Worm (Caenorhabditis elegans): Measurements from ENCODE around the gene col-161.

The col-161 gene

DNA sequence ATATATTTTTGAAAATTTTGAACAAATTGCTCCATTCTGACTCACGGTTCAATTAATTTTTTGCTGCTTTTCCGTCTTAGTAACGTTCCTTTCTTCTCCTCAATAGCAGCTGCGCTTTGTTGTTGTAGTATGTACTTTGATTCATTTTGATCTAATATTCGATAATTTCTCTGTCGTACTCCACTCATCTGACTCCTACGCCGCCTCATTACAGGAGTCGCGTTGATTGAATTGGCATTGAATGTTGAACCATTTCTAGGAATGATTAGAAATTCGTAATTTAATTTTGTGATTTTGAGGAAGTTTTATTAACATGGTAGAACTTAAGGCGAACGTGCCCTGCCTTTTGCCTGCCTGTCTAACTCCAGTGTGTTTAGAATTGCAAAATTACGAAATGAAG is 34.9 kb downstream of the col-161 start:
- no peak for TF ChIP-seq ceh-9 (tag; optimal IDR thresholded peaks at IDR 0.05)
- TF ChIP-seq nhr-28 (tag; optimal IDR thresholded peaks at IDR 0.05) = no peak
- TF ChIP-seq tbx-2 (tag; optimal IDR thresholded peaks at IDR 0.05) = no peak
- TF ChIP-seq skn-1 (tag; optimal IDR thresholded peaks at IDR 0.05) = no peak
- no peak for TF ChIP-seq nhr-76 (tag; optimal IDR thresholded peaks at IDR 0.05)
- no peak for TF ChIP-seq unc-39 (tag; optimal IDR thresholded peaks at IDR 0.05)
- TF ChIP-seq nhr-12 (tag; optimal IDR thresholded peaks at IDR 0.05) = no peak
- TF ChIP-seq egl-27 (tag; optimal IDR thresholded peaks at IDR 0.05) = no peak
- no peak for TF ChIP-seq nhr-77 (tag; optimal IDR thresholded peaks at IDR 0.05)
- no peak for TF ChIP-seq nhr-43 (tag; optimal IDR thresholded peaks at IDR 0.05; ENCODE audit: poor library complexity, severe bottlenecking)
- no peak for TF ChIP-seq nfya-1 (tag; optimal IDR thresholded peaks at IDR 0.05; ENCODE audit: insufficient read depth)
- TF ChIP-seq elt-3 (tag; optimal IDR thresholded peaks at IDR 0.05) = no peak
- no peak for TF ChIP-seq elt-2 (tag; optimal IDR thresholded peaks at IDR 0.05)
- TF ChIP-seq sea-2 (GFP tag; optimal IDR thresholded peaks at IDR 0.05) = no peak
- no peak for TF ChIP-seq lin-39 (tag; optimal IDR thresholded peaks at IDR 0.05)
- no peak for TF ChIP-seq egl-5 (tag; optimal IDR thresholded peaks at IDR 0.05)
- no peak for TF ChIP-seq fkh-10 (GFP tag; optimal IDR thresholded peaks at IDR 0.05)
- TF ChIP-seq R02D3.7 (tag; optimal IDR thresholded peaks at IDR 0.05) = no peak
- no peak for TF ChIP-seq ZK546.5 (tag; optimal IDR thresholded peaks at IDR 0.05)
- TF ChIP-seq elt-1 (tag; optimal IDR thresholded peaks at IDR 0.05) = no peak

DNA sequence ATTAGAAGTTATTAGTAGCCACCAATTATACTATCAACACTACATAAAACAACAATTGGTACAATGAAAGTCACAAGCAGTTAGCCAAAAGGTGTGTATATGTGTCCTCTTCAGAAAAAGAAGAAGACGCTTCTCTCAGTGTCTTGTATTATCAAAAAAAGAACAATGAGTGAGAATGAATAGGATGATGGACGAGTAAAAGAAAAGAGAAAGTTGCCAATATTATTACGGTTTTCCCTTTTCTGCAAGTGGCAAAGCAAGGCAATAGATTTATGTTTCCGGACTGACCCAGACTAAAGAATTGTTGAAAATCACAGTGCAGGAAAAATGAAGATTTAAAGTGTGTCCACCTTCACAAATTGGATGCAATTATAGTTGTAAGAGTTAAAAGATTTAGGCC is 37.4 kb downstream of the col-161 start:
- no peak for TF ChIP-seq nhr-67 (tag; optimal IDR thresholded peaks at IDR 0.05)
- no peak for TF ChIP-seq elt-1 (tag; optimal IDR thresholded peaks at IDR 0.05)
- no peak for TF ChIP-seq nhr-237 (tag; optimal IDR thresholded peaks at IDR 0.05)
- no peak for TF ChIP-seq ama-1 (optimal IDR thresholded peaks at IDR 0.05)
- no peak for TF ChIP-seq unc-62 (GFP tag; optimal IDR thresholded peaks at IDR 0.05)

DNA sequence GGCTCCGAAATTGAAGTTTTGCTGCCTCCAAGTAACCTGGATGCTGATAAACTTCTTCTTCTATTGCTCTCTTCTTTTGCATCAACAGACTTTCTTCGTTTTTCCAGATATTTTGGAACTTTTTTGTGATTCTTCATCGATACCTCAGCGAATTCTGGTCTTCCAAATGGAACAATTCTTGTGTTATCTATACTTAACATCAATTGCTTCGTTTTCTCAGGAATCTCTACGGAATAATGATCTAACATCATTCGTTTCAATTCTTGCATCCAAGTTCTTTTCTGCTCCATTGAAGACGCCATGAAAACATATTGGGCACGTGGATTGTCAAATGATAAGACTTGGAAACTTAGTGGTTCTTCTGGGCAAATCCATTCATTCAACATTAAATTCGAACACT is 41.9 kb downstream of the col-161 start, which contains the start of gene F32F2.4:
F32F2.4 (plus strand) TSS at position 301 of the 400 bp plus-strand sequence.
- no peak for TF ChIP-seq mml-1 (tag; optimal IDR thresholded peaks at IDR 0.05)
- TF ChIP-seq elt-3 (tag; optimal IDR thresholded peaks at IDR 0.05) = no peak
- TF ChIP-seq elt-2 (tag; optimal IDR thresholded peaks at IDR 0.05) = no peak

DNA sequence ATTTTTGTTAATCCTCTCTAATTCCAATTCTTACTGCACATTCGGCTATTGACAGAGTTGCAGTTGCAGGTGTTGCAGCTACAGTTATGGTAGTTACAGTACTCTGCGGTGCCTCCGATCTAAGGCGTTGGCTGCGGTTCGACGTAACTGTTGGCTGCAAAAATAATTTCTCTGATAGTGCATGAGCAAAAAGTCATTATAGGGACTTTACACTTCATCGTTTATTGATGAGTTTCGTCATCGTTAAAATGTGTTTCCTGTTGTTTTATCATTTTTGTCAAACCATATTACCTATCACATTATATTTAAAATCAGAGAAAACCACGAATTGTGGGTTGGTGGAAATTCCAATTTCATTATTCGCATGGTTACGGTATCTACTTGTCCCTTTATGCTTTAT is 43.2 kb downstream of the col-161 start:
- TF ChIP-seq pqm-1 (tag; optimal IDR thresholded peaks at IDR 0.05) (peak; percentile 22), nfya-1 (tag; optimal IDR thresholded peaks at IDR 0.05; ENCODE audit: insufficient read depth) (no peak), eor-1 (tag; optimal IDR thresholded peaks at IDR 0.05) (no peak), elt-2 (tag; optimal IDR thresholded peaks at IDR 0.05) (peak; percentile 73), fkh-2 (tag; optimal IDR thresholded peaks at IDR 0.05) (no peak), ceh-82 (tag; optimal IDR thresholded peaks at IDR 0.05) (no peak), ztf-4 (tag; optimal IDR thresholded peaks at IDR 0.05) (no peak)

DNA sequence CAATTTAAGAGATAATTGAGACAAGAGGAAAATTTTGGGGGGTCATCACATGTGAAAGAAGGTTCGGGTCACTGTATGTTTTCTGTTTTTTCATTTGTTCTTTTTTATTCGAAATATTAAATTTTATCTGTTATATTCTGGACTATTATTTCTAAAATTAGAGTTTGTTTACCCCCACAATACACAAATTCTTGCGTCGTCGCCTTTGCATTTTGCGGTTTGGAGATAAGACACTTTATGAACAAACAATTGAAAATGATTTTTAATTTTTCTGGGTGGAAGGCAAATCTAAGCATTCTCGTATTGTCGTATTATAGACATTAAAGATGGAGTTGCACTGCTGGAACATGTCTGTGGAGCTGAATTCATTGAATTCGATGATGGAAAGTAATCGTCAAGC is 44.5 kb downstream of the col-161 start:
- TF ChIP-seq nhr-11 (tag; optimal IDR thresholded peaks at IDR 0.05) (no peak), pha-4 (tag; optimal IDR thresholded peaks at IDR 0.05) (peak; percentile 50), pqm-1 (tag; optimal IDR thresholded peaks at IDR 0.05) (peak; percentile 35), nhr-23 (tag; optimal IDR thresholded peaks at IDR 0.05) (no peak), nfya-1 (tag; optimal IDR thresholded peaks at IDR 0.05; ENCODE audit: insufficient read depth) (no peak), elt-2 (tag; optimal IDR thresholded peaks at IDR 0.05) (peak; percentile 68)

DNA sequence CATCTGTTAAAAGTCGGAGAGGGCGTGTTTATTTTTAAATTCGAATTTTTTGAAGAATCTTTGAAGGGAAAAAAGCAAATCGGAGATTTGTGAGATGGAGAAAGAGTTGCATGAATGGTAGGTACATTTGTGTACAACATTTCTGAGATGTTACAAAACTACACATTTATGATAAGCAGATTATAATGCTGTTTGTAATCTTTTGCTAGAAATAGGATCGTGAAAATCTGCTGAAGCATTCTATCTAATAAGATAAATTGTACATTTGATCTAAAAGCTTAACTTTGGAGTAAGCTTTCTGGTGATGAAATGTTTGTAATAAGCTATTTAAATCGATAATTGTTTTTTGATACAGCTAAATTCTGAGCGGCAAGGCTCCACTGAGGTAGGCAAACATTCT is 45.5 kb downstream of the col-161 start:
- TF ChIP-seq nhr-25 (tag; optimal IDR thresholded peaks at IDR 0.05) (no peak), pqm-1 (tag; optimal IDR thresholded peaks at IDR 0.05) (no peak), ceh-9 (tag; optimal IDR thresholded peaks at IDR 0.05) (no peak), elt-1 (tag; optimal IDR thresholded peaks at IDR 0.05) (no peak), ceh-82 (tag; optimal IDR thresholded peaks at IDR 0.05) (no peak), elt-2 (tag; optimal IDR thresholded peaks at IDR 0.05) (no peak), ceh-16 (tag; optimal IDR thresholded peaks at IDR 0.05) (no peak)

Data from whole organism, L3 larva.